Worm (Caenorhabditis elegans) whole organism, L3 larva: Measurements from ENCODE around the gene ctsa-1.1.

Source experiments
- fos-1 ChIP-seq: fragments of 150-350 bp; optimal IDR thresholded peaks from 2 replicates; lab custom pipeline; 2014; ENCODE audit warnings: missing biosample characterization, missing genetic modification characterization
- mdl-1 ChIP-seq: fragments of 150-350 bp; optimal IDR thresholded peaks from 2 replicates; lab custom pipeline; 2014; ENCODE audit warnings: missing biosample characterization, missing genetic modification characterization
- nfya-1 ChIP-seq: sonication (generic microtip); optimal IDR thresholded peaks from 2 replicates; lab custom pipeline; 2017; ENCODE audit warnings: missing genetic modification characterization, mild to moderate bottlenecking, missing compliant biosample characterization, antibody characterized with exemption, moderate library complexity; ENCODE audit not compliant: insufficient read depth
- nhr-11 ChIP-seq: fragments of 150-350 bp; optimal IDR thresholded peaks from 2 replicates; lab custom pipeline; 2014; ENCODE audit warnings: missing biosample characterization, missing genetic modification characterization
- nhr-12 ChIP-seq: fragments of 150-350 bp; optimal IDR thresholded peaks from 2 replicates; lab custom pipeline; 2014; ENCODE audit warnings: missing biosample characterization, missing genetic modification characterization
- sea-2 ChIP-seq: fragments of 150-350 bp; sonication (generic microtip); optimal IDR thresholded peaks from 4 replicates; lab custom pipeline; 2014; ENCODE audit warnings: missing biosample characterization, missing genetic modification reagents, missing genetic modification characterization
- tbx-2 ChIP-seq: sonication (generic microtip); optimal IDR thresholded peaks from 2 replicates; lab custom pipeline; 2016; ENCODE audit warnings: mild to moderate bottlenecking, missing genetic modification characterization, missing compliant biosample characterization
- unc-62 ChIP-seq: fragments of 150-350 bp; sonication (generic microtip); optimal IDR thresholded peaks from 4 replicates; lab custom pipeline; 2014; ENCODE audit warnings: missing biosample characterization, missing genetic modification reagents, missing genetic modification characterization

- TF ChIP-seq nhr-11, result no peak
- TF ChIP-seq fos-1 (tag; lab: Kevin White, UChicago), result no peak
- peak; percentile 3 for TF ChIP-seq tbx-2 (tag; lab: Kevin White, UChicago)
- TF ChIP-seq mdl-1, result peak; percentile 53
- no peak for TF ChIP-seq nhr-12 (tag; lab: Kevin White, UChicago)
- peak; percentile 82 for TF ChIP-seq nfya-1 (tag; lab: Kevin White, UChicago)
- TF ChIP-seq sea-2 (GFP tag; lab: Kevin White, UChicago), result no peak
- no peak for TF ChIP-seq unc-62 (GFP tag; lab: Kevin White, UChicago)
Observed at ce11 chrII:4739984-4740462, 2.6 kb downstream of the ctsa-1.1 start, which contains the start of gene eas-1.
